Fruit fly (Drosophila melanogaster) Kc167 (cell line): ENCODE results near the gene CG43127.

Source experiments
- Myc ChIP-seq: fragments of >200 bp; optimal IDR thresholded peaks from 2 replicates; lab custom pipeline; 2017; ENCODE audit warnings: missing external identifiers
- Sin3A ChIP-seq: fragments of >200 bp; optimal IDR thresholded peaks from 2 replicates; lab custom pipeline; 2018; ENCODE audit warnings: missing external identifiers
- h ChIP-seq: fragments of >200 bp; optimal IDR thresholded peaks from 3 replicates; lab custom pipeline; 2018; ENCODE audit warnings: missing external identifiers
- insv ChIP-seq: fragments of >200 bp; optimal IDR thresholded peaks from 3 replicates; lab custom pipeline; 2018; ENCODE audit warnings: missing external identifiers
- psq ChIP-seq: fragments of >200 bp; optimal IDR thresholded peaks from 2 replicates; lab custom pipeline; 2017; ENCODE audit warnings: missing external identifiers
- ttk ChIP-seq: sonication (Bioruptor generic); optimal IDR thresholded peaks from 2 replicates; lab custom pipeline; 2017; ENCODE audit warnings: missing external identifiers

Gene CG43127

DNA sequence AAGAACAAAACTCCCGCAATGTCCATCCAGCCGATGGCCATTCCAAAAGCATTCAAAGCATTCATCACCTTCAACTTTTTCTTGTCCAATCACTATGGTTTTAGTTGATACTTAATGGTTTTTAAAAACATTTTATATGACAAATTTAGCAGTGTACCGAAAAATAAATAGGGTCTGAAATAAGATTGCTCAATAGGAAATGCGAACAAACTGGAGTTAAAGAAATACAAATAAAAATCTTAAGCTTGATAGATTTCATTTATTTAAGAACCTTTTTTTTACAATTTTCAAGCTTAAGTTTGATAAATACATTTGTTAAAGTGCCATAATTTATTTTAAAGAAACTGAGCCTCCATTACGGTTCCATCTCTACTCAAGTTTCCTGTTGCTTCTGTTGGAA, at the start of gene CG43127:
CG43127 (minus strand) TSS at position 101 of the 400 bp plus-strand sequence.
- TF ChIP-seq insv (lab: Kevin White, UChicago) = no peak
- TF ChIP-seq ttk (lab: Kevin White, UChicago) = no peak
- no peak for TF ChIP-seq psq (lab: Kevin White, UChicago)
- no peak for TF ChIP-seq Sin3A (lab: Kevin White, UChicago)
- TF ChIP-seq h = no peak
- no peak for TF ChIP-seq Myc (lab: Kevin White, UChicago)

dm6 chr3L:10674940-10675339, 49.5 kb upstream of the CG43127 start:
- TF ChIP-seq Myc (lab: Kevin White, UChicago) (no peak), insv (lab: Kevin White, UChicago) (no peak), ttk (lab: Kevin White, UChicago) (no peak), h (no peak), Sin3A (lab: Kevin White, UChicago) (no peak), psq (lab: Kevin White, UChicago) (no peak)

- TF ChIP-seq h = no peak
- TF ChIP-seq Sin3A (lab: Kevin White, UChicago) = no peak
- no peak for TF ChIP-seq ttk (lab: Kevin White, UChicago)
- no peak for TF ChIP-seq insv (lab: Kevin White, UChicago)
- no peak for TF ChIP-seq psq (lab: Kevin White, UChicago)
- no peak for TF ChIP-seq Myc (lab: Kevin White, UChicago)
Measured at dm6 chr3L:10674145-10674547, 48.7 kb upstream of the CG43127 start.

DNA sequence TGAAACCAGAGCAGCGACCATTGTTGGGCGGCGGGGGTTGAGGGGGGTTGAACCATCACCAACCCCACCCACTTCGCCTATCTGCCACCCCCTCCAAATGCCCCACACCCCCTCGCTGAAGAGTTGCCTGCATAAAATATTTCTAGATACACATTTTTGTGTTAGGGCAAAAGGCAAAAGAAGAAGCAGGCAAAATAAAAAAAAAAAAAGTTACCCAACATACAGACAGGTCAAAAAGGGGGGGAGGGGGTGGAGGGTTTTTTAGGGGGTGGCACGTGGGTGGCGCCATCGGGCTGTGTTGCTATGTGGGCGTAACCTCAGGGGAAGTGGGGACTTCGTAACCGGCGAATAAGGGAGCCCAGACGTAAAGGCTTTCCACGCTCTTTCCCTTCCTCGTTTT, 47.1 kb upstream of the CG43127 start:
- TF ChIP-seq ttk (lab: Kevin White, UChicago) (no peak), Sin3A (lab: Kevin White, UChicago) (no peak), insv (lab: Kevin White, UChicago) (no peak), psq (lab: Kevin White, UChicago) (no peak), h (no peak), Myc (lab: Kevin White, UChicago) (no peak)

DNA sequence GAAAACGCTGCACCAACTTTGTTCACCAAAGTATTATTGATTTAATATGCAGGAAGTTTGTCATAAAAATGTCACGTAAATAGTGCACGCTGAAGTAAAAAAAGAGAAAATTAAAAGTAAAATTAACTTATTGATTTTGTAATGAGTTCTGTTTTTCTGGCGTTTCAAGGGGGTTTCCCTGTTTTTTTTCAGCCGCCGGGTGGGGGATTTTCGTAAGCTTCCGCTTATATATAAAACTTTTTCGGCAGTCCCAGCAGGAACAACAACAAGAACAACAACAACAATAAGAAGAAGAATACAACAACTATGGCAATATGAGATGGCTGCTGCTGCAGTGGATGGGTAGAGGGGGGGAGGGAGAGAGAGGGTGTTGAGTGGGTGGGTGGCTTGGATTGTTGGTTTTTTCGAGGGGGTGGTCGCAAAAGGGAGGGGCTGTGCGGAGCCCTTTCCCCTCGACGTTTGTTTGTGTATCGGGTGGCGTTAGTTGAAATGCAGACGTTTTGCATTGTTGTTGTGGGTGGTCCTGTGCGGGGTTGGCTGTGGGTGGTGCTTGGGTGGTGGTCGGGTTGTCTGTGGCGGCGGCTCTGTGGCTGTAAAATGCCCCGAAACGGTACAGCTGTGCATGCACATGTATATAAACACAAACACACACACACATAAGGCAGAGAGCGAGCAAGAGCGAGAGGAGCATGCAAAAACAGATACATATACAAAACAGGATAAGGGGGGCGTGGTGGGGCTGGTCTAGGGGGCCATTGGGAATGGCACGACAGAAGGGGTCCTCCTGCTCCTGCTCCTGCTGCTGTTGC, 44.4 kb upstream of the CG43127 start:
- no peak for TF ChIP-seq Myc (lab: Kevin White, UChicago)
- no peak for TF ChIP-seq h
- no peak for TF ChIP-seq insv (lab: Kevin White, UChicago)
- no peak for TF ChIP-seq Sin3A (lab: Kevin White, UChicago)
- no peak for TF ChIP-seq ttk (lab: Kevin White, UChicago)
- no peak for TF ChIP-seq psq (lab: Kevin White, UChicago)

- TF ChIP-seq h (no peak), Sin3A (lab: Kevin White, UChicago) (no peak), Myc (lab: Kevin White, UChicago) (no peak), ttk (lab: Kevin White, UChicago) (no peak), psq (lab: Kevin White, UChicago) (no peak), insv (lab: Kevin White, UChicago) (no peak)
Measured at dm6 chr3L:10667341-10667740, 41.9 kb upstream of the CG43127 start.

- TF ChIP-seq ttk (lab: Kevin White, UChicago) = no peak
- TF ChIP-seq insv (lab: Kevin White, UChicago) = no peak
- TF ChIP-seq Myc (lab: Kevin White, UChicago) = no peak
- TF ChIP-seq Sin3A (lab: Kevin White, UChicago) = no peak
- TF ChIP-seq psq (lab: Kevin White, UChicago) = no peak
- no peak for TF ChIP-seq h
Measured at dm6 chr3L:10666511-10667003, 41.2 kb upstream of the CG43127 start.

dm6 chr3L:10665433-10666150, 40.2 kb upstream of the CG43127 start:
- TF ChIP-seq psq (lab: Kevin White, UChicago) (no peak), h (no peak), insv (lab: Kevin White, UChicago) (no peak), Sin3A (lab: Kevin White, UChicago) (no peak), ttk (lab: Kevin White, UChicago) (no peak), Myc (lab: Kevin White, UChicago) (no peak)

DNA sequence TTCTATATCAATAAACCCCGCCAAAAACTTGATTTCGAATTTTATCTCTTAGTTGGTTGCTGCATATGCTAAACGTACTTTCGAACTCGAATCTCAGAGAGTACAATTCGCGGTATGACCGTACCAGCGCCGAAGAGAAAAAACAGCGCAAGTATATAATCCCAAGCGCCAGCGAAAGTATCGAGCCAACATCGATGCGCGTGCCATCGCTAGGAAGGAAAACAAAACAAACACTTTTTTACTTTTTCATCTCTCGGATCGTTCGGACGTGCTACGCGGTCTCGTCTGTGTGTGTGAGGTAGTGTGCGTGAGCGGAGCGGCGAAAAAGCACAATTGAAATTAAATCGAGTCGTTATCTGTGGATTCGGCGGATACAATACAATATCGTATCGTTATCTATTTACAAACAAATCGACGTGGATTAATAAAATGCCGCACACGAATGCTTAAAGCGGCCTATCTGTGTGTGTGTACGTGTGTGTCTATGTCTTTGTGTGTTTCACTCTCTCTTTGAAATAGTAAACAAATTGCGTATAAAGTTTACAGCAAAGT, 39.2 kb upstream of the CG43127 start, which contains the start of gene simj:
simj (plus strand) TSS at position 229 of the 552 bp plus-strand sequence.
- TF ChIP-seq ttk (lab: Kevin White, UChicago) (no peak), Sin3A (lab: Kevin White, UChicago) (no peak), h (no peak), Myc (lab: Kevin White, UChicago) (no peak), insv (lab: Kevin White, UChicago) (no peak), psq (lab: Kevin White, UChicago) (no peak)

dm6 chr3L:10663190-10663763, 37.9 kb upstream of the CG43127 start, which contains the start of gene Adi1:
Gene Adi1 (plus strand): TSS chr3L:10663376.
- TF ChIP-seq ttk (lab: Kevin White, UChicago) = no peak
- no peak for TF ChIP-seq Sin3A (lab: Kevin White, UChicago)
- TF ChIP-seq h = no peak
- no peak for TF ChIP-seq psq (lab: Kevin White, UChicago)
- no peak for TF ChIP-seq Myc (lab: Kevin White, UChicago)
- TF ChIP-seq insv (lab: Kevin White, UChicago) = no peak
